Worm (Caenorhabditis elegans) whole organism, L1 larva: ENCODE data around the gene C36C9.12.

Experiments used
- aly-2 ChIP-seq: fragments of 150-350 bp; optimal IDR thresholded peaks from 2 replicates; lab custom pipeline; 2014; ENCODE audit warnings: missing biosample characterization, missing genetic modification characterization
- ceh-82 ChIP-seq, 3 experiments: fragments of 150-350 bp in 1 of 3; sonication (generic microtip) in 2 of 3; optimal IDR thresholded peaks; 2 replicates each; lab custom pipeline; 2014 to 2017; ENCODE audit warnings: missing biosample characterization in 3 of 3, missing genetic modification characterization in 3 of 3
- ces-1 ChIP-seq: fragments of 150-350 bp; optimal IDR thresholded peaks from 2 replicates; lab custom pipeline; 2014; ENCODE audit warnings: missing biosample characterization, missing genetic modification reagents, missing genetic modification characterization
- egl-27 ChIP-seq, 2 experiments: fragments of 150-350 bp in 1 of 2; sonication (generic microtip); optimal IDR thresholded peaks; 3 replicates each; lab custom pipeline; 2017 to 2018; ENCODE audit warnings: missing biosample characterization in 2 of 2, missing genetic modification characterization in 2 of 2, missing genetic modification reagents in 2 of 2
- fkh-8 ChIP-seq: sonication (generic microtip); optimal IDR thresholded peaks from 2 replicates; lab custom pipeline; 2016; ENCODE audit warnings: mild to moderate bottlenecking, missing genetic modification characterization, missing compliant biosample characterization
- fos-1 ChIP-seq: fragments of 150-350 bp; optimal IDR thresholded peaks from 2 replicates; lab custom pipeline; 2014; ENCODE audit warnings: missing biosample characterization, missing genetic modification characterization
- hlh-17 ChIP-seq: fragments of 200-800 bp; sonication (Bioruptor generic); optimal IDR thresholded peaks from 2 replicates; lab custom pipeline; 2018; ENCODE audit warnings: missing genetic modification characterization, mild to moderate bottlenecking, missing compliant biosample characterization, moderate library complexity, borderline replicate concordance
- jun-1 ChIP-seq: fragments of 150-350 bp; optimal IDR thresholded peaks from 2 replicates; lab custom pipeline; 2014; ENCODE audit warnings: missing biosample characterization, missing genetic modification reagents, missing genetic modification characterization
- lin-15B ChIP-seq: fragments of 150-350 bp; sonication (generic microtip); optimal IDR thresholded peaks from 3 replicates; lab custom pipeline; 2014; ENCODE audit warnings: missing biosample characterization, missing genetic modification characterization
- mdl-1 ChIP-seq, 2 experiments: fragments of 150-350 bp; optimal IDR thresholded peaks; 2 replicates each; lab custom pipeline; 2014 to 2017; ENCODE audit warnings: missing biosample characterization in 2 of 2, missing genetic modification characterization in 2 of 2, inconsistent platforms in 1 of 2
- mep-1 ChIP-seq: fragments of 150-350 bp; optimal IDR thresholded peaks from 2 replicates; lab custom pipeline; 2014; ENCODE audit warnings: missing biosample characterization, missing genetic modification characterization
- nhr-28 ChIP-seq: fragments of 150-350 bp; optimal IDR thresholded peaks from 2 replicates; lab custom pipeline; 2014; ENCODE audit warnings: missing biosample characterization, missing genetic modification characterization
- swsn-7 ChIP-seq: sonication (generic microtip); optimal IDR thresholded peaks from 2 replicates; lab custom pipeline; 2016; ENCODE audit warnings: missing genetic modification characterization, missing compliant biosample characterization
- unc-62 ChIP-seq: fragments of 150-350 bp; optimal IDR thresholded peaks from 2 replicates; lab custom pipeline; 2014; ENCODE audit warnings: missing biosample characterization, missing genetic modification reagents, missing genetic modification characterization

- TF ChIP-seq swsn-7 (tag; lab: Kevin White, UChicago) = no peak
- no peak for TF ChIP-seq egl-27 (tag; optimal IDR thresholded peaks at IDR 0.05; lab: Kevin White, UChicago)
- TF ChIP-seq aly-2 = no peak
- TF ChIP-seq jun-1 (tag; lab: Kevin White, UChicago) = no peak
- no peak for TF ChIP-seq ces-1 (GFP tag; lab: Kevin White, UChicago)
- TF ChIP-seq fos-1 (tag; lab: Kevin White, UChicago) = no peak
- TF ChIP-seq ceh-82 (tag; optimal IDR thresholded peaks at IDR 0.05; lab: Kevin White, UChicago) = no peak
- no peak for TF ChIP-seq hlh-17 (GFP tag; lab: Kevin White, UChicago)
- TF ChIP-seq mep-1 (tag; lab: Kevin White, UChicago) = no peak
- no peak for TF ChIP-seq fkh-8 (tag; lab: Kevin White, UChicago)
- TF ChIP-seq unc-62 (GFP tag; lab: Kevin White, UChicago) = no peak
- no peak for TF ChIP-seq lin-15B (tag; lab: Kevin White, UChicago)
- no peak for TF ChIP-seq nhr-28 (tag; lab: Kevin White, UChicago)
- TF ChIP-seq mdl-1 (tag; optimal IDR thresholded peaks at IDR 0.05; lab: Kevin White, UChicago) = no peak
Observed at ce11 chrX:1729558-1729957, 39.7 kb upstream of the C36C9.12 start, which contains the start of gene dgn-3.
